Worm (Caenorhabditis elegans) whole organism, L4 larva: ENCODE results near the gene B0303.4.

Experiments used
- T20F7.1 ChIP-seq: fragments of 200-800 bp; sonication (Bioruptor generic); optimal IDR thresholded peaks from 2 replicates; lab custom pipeline; 2018; ENCODE audit warnings: mild to moderate bottlenecking, missing genetic modification characterization, missing compliant biosample characterization
- ZK546.5 ChIP-seq, 2 experiments: sonication (generic microtip); optimal IDR thresholded peaks; 2 replicates each; lab custom pipeline; 2017; ENCODE audit warnings: missing biosample characterization in 2 of 2, missing genetic modification characterization in 2 of 2
- ceh-28 ChIP-seq: fragments of 150-350 bp; optimal IDR thresholded peaks from 2 replicates; lab custom pipeline; 2014; ENCODE audit warnings: missing biosample characterization, missing genetic modification reagents, missing genetic modification characterization
- ceh-82 ChIP-seq: sonication (generic microtip); optimal IDR thresholded peaks from 2 replicates; lab custom pipeline; 2017; ENCODE audit warnings: missing biosample characterization, missing genetic modification characterization
- daf-19 ChIP-seq: fragments of 200-800 bp; sonication (Bioruptor generic); conservative IDR thresholded peaks from 2 replicates; pipeline ENCODE4 v1.3.6; 2022; ENCODE audit warnings: missing genetic modification characterization, missing compliant biosample characterization
- dpl-1 ChIP-seq: fragments of 150-350 bp; optimal IDR thresholded peaks from 2 replicates; lab custom pipeline; 2014; ENCODE audit warnings: missing biosample characterization, missing genetic modification reagents, missing genetic modification characterization
- lin-13 ChIP-seq: fragments of 150-350 bp; optimal IDR thresholded peaks from 2 replicates; lab custom pipeline; 2014; ENCODE audit warnings: missing biosample characterization, missing genetic modification reagents, missing genetic modification characterization
- lsy-2 ChIP-seq, 2 experiments: fragments of 150-350 bp in 1 of 2; sonication (generic microtip) in 1 of 2; optimal IDR thresholded peaks; 2 replicates each; lab custom pipeline; 2014 to 2017; ENCODE audit warnings: missing biosample characterization in 2 of 2, missing genetic modification characterization in 2 of 2
- nhr-25 ChIP-seq: sonication (generic microtip); optimal IDR thresholded peaks from 2 replicates; lab custom pipeline; 2017; ENCODE audit warnings: missing genetic modification characterization, mild to moderate bottlenecking, missing compliant biosample characterization, antibody characterized with exemption, moderate library complexity, borderline replicate concordance; ENCODE audit not compliant: insufficient read depth
- nhr-77 ChIP-seq: fragments of 150-350 bp; optimal IDR thresholded peaks from 2 replicates; lab custom pipeline; 2014; ENCODE audit warnings: missing biosample characterization, missing genetic modification characterization

ce11 chrIII:8650235-8650817, 39.3 kb upstream of the B0303.4 start, which contains the start of gene flp-23:
- TF ChIP-seq T20F7.1, result no peak
- no peak for TF ChIP-seq ceh-28
- no peak for TF ChIP-seq ceh-82 (tag; lab: Kevin White, UChicago)
- TF ChIP-seq nhr-25 (tag; lab: Kevin White, UChicago), result no peak
- peak in 1 of 2 experiments; percentile 50 for TF ChIP-seq lsy-2 (tag; optimal IDR thresholded peaks at IDR 0.05; lab: Kevin White, UChicago)
- TF ChIP-seq ZK546.5 (tag; optimal IDR thresholded peaks at IDR 0.05; lab: Kevin White, UChicago), result no peak
- no peak for TF ChIP-seq daf-19 (GFP tag; lab: Robert Waterston, UW)
- no peak for TF ChIP-seq nhr-77 (tag; lab: Kevin White, UChicago)
- peak; percentile 62 for TF ChIP-seq lin-13 (GFP tag; lab: Kevin White, UChicago)
- TF ChIP-seq dpl-1, result no peak
